Fruit fly (Drosophila melanogaster): Measurements from ENCODE around the gene Vps60.
A peak's percentile ranks its signal among the peaks of the same experiment; 100 is the strongest.

The Vps60 gene

dm6 chr3L:17613292-17613734 is 8.1 kb downstream of the Vps60 start (continued):
- TF ChIP-seq CG6175 (GFP tag; IDR thresholded peaks at IDR 0.05), result no peak
- TF ChIP-seq CG11560 (tag; IDR thresholded peaks at IDR 0.05), result no peak
- TF ChIP-seq CG10959 (GFP tag; IDR thresholded peaks at IDR 0.05), result no peak
- no peak for TF ChIP-seq slp2 (GFP tag; optimal IDR thresholded peaks at IDR 0.05)
- TF ChIP-seq Optix (GFP tag; IDR thresholded peaks at IDR 0.05), result no peak
- TF ChIP-seq prd (optimal IDR thresholded peaks at IDR 0.05), result no peak
- TF ChIP-seq prd (GFP tag; IDR thresholded peaks at IDR 0.05), result no peak
- no peak for TF ChIP-seq CG32767 (GFP tag; IDR thresholded peaks at IDR 0.05)
- no peak for TF ChIP-seq Xrp1 (GFP tag; IDR thresholded peaks at IDR 0.05)
- no peak for TF ChIP-seq CG4282 (GFP tag; optimal IDR thresholded peaks at IDR 0.05)
- TF ChIP-seq CG43689 (GFP tag; IDR thresholded peaks at IDR 0.05), result no peak
- peak; percentile 7 for TF ChIP-seq CG8924 (tag; optimal IDR thresholded peaks at IDR 0.05)
- no peak for TF ChIP-seq CG15073 (GFP tag; optimal IDR thresholded peaks at IDR 0.05)
- TF ChIP-seq al (GFP tag; IDR thresholded peaks at IDR 0.05), result no peak
- no peak for TF ChIP-seq B-H2 (GFP tag; optimal IDR thresholded peaks at IDR 0.05)
- TF ChIP-seq grau (tag; optimal IDR thresholded peaks at IDR 0.05), result peak; percentile 21
- TF ChIP-seq CG15269 (tag; optimal IDR thresholded peaks at IDR 0.05), result peak; percentile 51
- 0 out of 3 replicates have a peak, but pooled peaks have one; percentile 66 for TF ChIP-seq CG11695 (GFP tag; IDR thresholded peaks at IDR 0.05)
- peak; percentile 25 for TF ChIP-seq CG7556 (GFP tag; optimal IDR thresholded peaks at IDR 0.05)
- TF ChIP-seq shn (GFP tag; optimal IDR thresholded peaks at IDR 0.05), result no peak
- no peak for TF ChIP-seq CG10366 (GFP tag; IDR thresholded peaks at IDR 0.05)
- no peak for TF ChIP-seq bab2 (GFP tag; optimal IDR thresholded peaks at IDR 0.05)
- TF ChIP-seq Hey (tag; optimal IDR thresholded peaks at IDR 0.05), result no peak
- peak; percentile 52 for TF ChIP-seq gem (tag; optimal IDR thresholded peaks at IDR 0.05)
- no peak for TF ChIP-seq Poxn (GFP tag; IDR thresholded peaks at IDR 0.05)
- no peak for TF ChIP-seq esg (GFP tag; conservative IDR thresholded peaks at IDR 0.05)
- no peak for TF ChIP-seq croc (GFP tag; conservative IDR thresholded peaks at IDR 0.05)
- TF ChIP-seq lov (optimal IDR thresholded peaks at IDR 0.05), result no peak
- 0 out of 3 replicates have a peak, but pooled peaks have one; percentile 14 for TF ChIP-seq lov (GFP tag; IDR thresholded peaks at IDR 0.05)
- TF ChIP-seq cwo (GFP tag; optimal IDR thresholded peaks at IDR 0.05), result no peak
- no peak for TF ChIP-seq dysf (GFP tag; IDR thresholded peaks at IDR 0.05)
- TF ChIP-seq gro (GFP tag; optimal IDR thresholded peaks at IDR 0.05), result no peak
- no peak for TF ChIP-seq nerfin-2 (GFP tag; IDR thresholded peaks at IDR 0.05; ENCODE audit: partially characterized antibody)
- no peak for TF ChIP-seq CG17568 (GFP tag; optimal IDR thresholded peaks at IDR 0.05)

- TF ChIP-seq CG3163 (GFP tag; optimal IDR thresholded peaks at IDR 0.05) (peak; percentile 94), E2f1 (GFP tag; IDR thresholded peaks at IDR 0.05) (no peak; the same call in 1 of the 2 replicates), CG6791 (GFP tag; IDR thresholded peaks at IDR 0.05; ENCODE audit: partially characterized antibody) (peak; percentile 64; the same call in 2 of the 3 replicates), CG7963 (GFP tag; IDR thresholded peaks at IDR 0.05; ENCODE audit: partially characterized antibody) (peak; percentile 32; the same call in 1 of the 3 replicates), ci (GFP tag; IDR thresholded peaks at IDR 0.05) (peak; percentile 55; the same call in 1 of the 3 replicates), Opbp (GFP tag; IDR thresholded peaks at IDR 0.05; ENCODE audit: partially characterized antibody) (peak; percentile 57; the same call in 1 of the 3 replicates), CG10267 (tag; optimal IDR thresholded peaks at IDR 0.05) (no peak), CG2678 (tag; optimal IDR thresholded peaks at IDR 0.05) (no peak), prd (optimal IDR thresholded peaks at IDR 0.05) (no peak), prd (GFP tag; IDR thresholded peaks at IDR 0.05) (0 out of 3 replicates have a peak, but pooled peaks have one; percentile 21), Dp (GFP tag; optimal IDR thresholded peaks at IDR 0.05) (peak; percentile 17), Dll (GFP tag; IDR thresholded peaks at IDR 0.05; ENCODE audit: partially characterized antibody) (0 out of 4 replicates have a peak, but pooled peaks have one; percentile 30), Drgx (GFP tag; IDR thresholded peaks at IDR 0.05) (peak; percentile 22; the same call in 1 of the 2 replicates), yki (optimal IDR thresholded peaks at IDR 0.05) (peak; percentile 33), corto (GFP tag; optimal IDR thresholded peaks at IDR 0.05) (peak; percentile 29), Doc3 (GFP tag; IDR thresholded peaks at IDR 0.05; ENCODE audit: partially characterized antibody) (no peak), stwl (tag; optimal IDR thresholded peaks at IDR 0.05) (peak; percentile 3), tna (GFP tag; IDR thresholded peaks at IDR 0.05; ENCODE audit: partially characterized antibody) (0 out of 2 replicates have a peak, but pooled peaks have one; percentile 12), CG6654 (GFP tag; optimal IDR thresholded peaks at IDR 0.05) (peak; percentile 100)
Measured at dm6 chr3L:17611864-17612505, 9.4 kb downstream of the Vps60 start.

Measured in whole organism, embryonic.